Worm (Caenorhabditis elegans) whole organism, L2 larva: ENCODE results near the gene dlg-1.

Source experiments
- elt-3 ChIP-seq: sonication (generic microtip); optimal IDR thresholded peaks from 2 replicates; lab custom pipeline; 2017; ENCODE audit warnings: missing biosample characterization, missing genetic modification characterization
- nhr-77 ChIP-seq: fragments of 150-350 bp; optimal IDR thresholded peaks from 2 replicates; lab custom pipeline; 2014; ENCODE audit warnings: missing biosample characterization, missing genetic modification characterization
- skn-1 ChIP-seq: sonication (generic microtip); optimal IDR thresholded peaks from 2 replicates; lab custom pipeline; 2017; ENCODE audit warnings: missing biosample characterization, missing genetic modification characterization

ce11 chrX:5458750-5459149, 20.8 kb upstream of the dlg-1 start:
- TF ChIP-seq elt-3 (tag; lab: Kevin White, UChicago) (no peak), skn-1 (tag; lab: Kevin White, UChicago) (no peak), nhr-77 (tag; lab: Kevin White, UChicago) (no peak)
